Worm (Caenorhabditis elegans) whole organism, L2 larva: ENCODE measurements around the gene grl-28.
"Not testable (repeated sequence)": the region's sequence is repeated elsewhere in the genome, so short reads cannot be mapped to it uniquely, and the experiment has no call there.

Experiments used
- C34F6.9 ChIP-seq: fragments of 150-350 bp; optimal IDR thresholded peaks from 2 replicates; lab custom pipeline; 2014; ENCODE audit warnings: missing biosample characterization, missing genetic modification characterization
- F13H6.1 ChIP-seq: sonication (generic microtip); optimal IDR thresholded peaks from 2 replicates; lab custom pipeline; 2016; ENCODE audit warnings: missing genetic modification characterization, missing compliant biosample characterization
- Y55F3AM.14 ChIP-seq: fragments of 200-800 bp; sonication (Bioruptor generic); optimal IDR thresholded peaks from 2 replicates; lab custom pipeline; 2018; ENCODE audit warnings: mild to moderate bottlenecking, missing genetic modification characterization, missing compliant biosample characterization
- ZK546.5 ChIP-seq: sonication (generic microtip); optimal IDR thresholded peaks from 2 replicates; lab custom pipeline; 2017; ENCODE audit warnings: missing biosample characterization, missing genetic modification characterization
- aly-2 ChIP-seq: fragments of 150-350 bp; optimal IDR thresholded peaks from 2 replicates; lab custom pipeline; 2014; ENCODE audit warnings: missing biosample characterization, missing genetic modification characterization
- ama-1 ChIP-seq: fragments of 150-350 bp; optimal IDR thresholded peaks from 2 replicates; lab custom pipeline; 2018; ENCODE audit warnings: inconsistent platforms
- blmp-1 ChIP-seq: sonication (generic microtip); optimal IDR thresholded peaks from 2 replicates; lab custom pipeline; 2017; ENCODE audit warnings: missing genetic modification characterization, mild to moderate bottlenecking, missing compliant biosample characterization, antibody characterized with exemption, moderate library complexity; ENCODE audit not compliant: insufficient read depth
- ceh-16 ChIP-seq: fragments of 150-350 bp; optimal IDR thresholded peaks from 2 replicates; lab custom pipeline; 2014; ENCODE audit warnings: missing biosample characterization, missing genetic modification characterization
- crh-2 ChIP-seq: sonication (generic microtip); optimal IDR thresholded peaks from 2 replicates; lab custom pipeline; 2017; ENCODE audit warnings: missing biosample characterization, missing genetic modification characterization
- dmd-4 ChIP-seq: sonication (generic microtip); optimal IDR thresholded peaks from 2 replicates; lab custom pipeline; 2017; ENCODE audit warnings: missing biosample characterization, missing genetic modification characterization
- elt-1 ChIP-seq: fragments of 150-350 bp; optimal IDR thresholded peaks from 2 replicates; lab custom pipeline; 2014; ENCODE audit warnings: missing biosample characterization, missing genetic modification characterization
- elt-3 ChIP-seq: sonication (generic microtip); optimal IDR thresholded peaks from 2 replicates; lab custom pipeline; 2017; ENCODE audit warnings: missing biosample characterization, missing genetic modification characterization
- fos-1 ChIP-seq: fragments of 150-350 bp; optimal IDR thresholded peaks from 2 replicates; lab custom pipeline; 2014; ENCODE audit warnings: missing biosample characterization, missing genetic modification characterization
- gmeb-1 ChIP-seq: fragments of 150-350 bp; optimal IDR thresholded peaks from 2 replicates; lab custom pipeline; 2014; ENCODE audit warnings: missing biosample characterization, missing genetic modification characterization
- lin-11 ChIP-seq: fragments of 150-350 bp; sonication (generic microtip); optimal IDR thresholded peaks from 2 replicates; lab custom pipeline; 2014; ENCODE audit warnings: missing biosample characterization, missing genetic modification characterization, inconsistent platforms, mixed read lengths
- lin-13 ChIP-seq: fragments of 150-350 bp; optimal IDR thresholded peaks from 2 replicates; lab custom pipeline; 2014; ENCODE audit warnings: missing biosample characterization, missing genetic modification reagents, missing genetic modification characterization
- lin-39 ChIP-seq: fragments of 150-350 bp; optimal IDR thresholded peaks from 2 replicates; lab custom pipeline; 2014; ENCODE audit warnings: missing biosample characterization, missing genetic modification reagents, missing genetic modification characterization
- lsy-2 ChIP-seq, 2 experiments: fragments of 150-350 bp in 1 of 2; sonication (generic microtip) in 1 of 2; optimal IDR thresholded peaks; 2 replicates each; lab custom pipeline; 2014 to 2017; ENCODE audit warnings: missing biosample characterization in 2 of 2, missing genetic modification characterization in 2 of 2
- mab-5 ChIP-seq: fragments of 150-350 bp; optimal IDR thresholded peaks from 2 replicates; lab custom pipeline; 2014; ENCODE audit warnings: missing biosample characterization, missing genetic modification characterization
- mbf-1 ChIP-seq: sonication (generic microtip); optimal IDR thresholded peaks from 2 replicates; lab custom pipeline; 2017; ENCODE audit warnings: missing biosample characterization, missing genetic modification characterization
- mdl-1 ChIP-seq, 2 experiments: fragments of 150-350 bp in 1 of 2; sonication (generic microtip) in 1 of 2; optimal IDR thresholded peaks; 2 replicates each; lab custom pipeline; 2017; ENCODE audit warnings: missing biosample characterization in 2 of 2, missing genetic modification characterization in 2 of 2
- nhr-11 ChIP-seq: fragments of 150-350 bp; optimal IDR thresholded peaks from 2 replicates; lab custom pipeline; 2014; ENCODE audit warnings: missing biosample characterization, missing genetic modification characterization
- nhr-12 ChIP-seq: fragments of 150-350 bp; optimal IDR thresholded peaks from 2 replicates; lab custom pipeline; 2014; ENCODE audit warnings: missing biosample characterization, missing genetic modification characterization
- nhr-129 ChIP-seq: fragments of 150-350 bp; optimal IDR thresholded peaks from 2 replicates; lab custom pipeline; 2014; ENCODE audit warnings: missing biosample characterization, missing genetic modification characterization
- nhr-21 ChIP-seq: fragments of 150-350 bp; optimal IDR thresholded peaks from 2 replicates; lab custom pipeline; 2014; ENCODE audit warnings: missing biosample characterization, missing genetic modification characterization
- nhr-23 ChIP-seq: fragments of 150-350 bp; optimal IDR thresholded peaks from 2 replicates; lab custom pipeline; 2014; ENCODE audit warnings: missing biosample characterization, missing genetic modification reagents, missing genetic modification characterization
- nhr-237 ChIP-seq: fragments of 150-350 bp; optimal IDR thresholded peaks from 2 replicates; lab custom pipeline; 2014; ENCODE audit warnings: missing biosample characterization, missing genetic modification characterization
- nhr-25 ChIP-seq: fragments of 150-350 bp; sonication (generic microtip); optimal IDR thresholded peaks from 3 replicates; lab custom pipeline; 2014; ENCODE audit warnings: missing biosample characterization, missing genetic modification characterization
- peb-1 ChIP-seq: fragments of 150-350 bp; optimal IDR thresholded peaks from 2 replicates; lab custom pipeline; 2014; ENCODE audit warnings: missing biosample characterization, missing genetic modification characterization
- sem-4 ChIP-seq: fragments of 150-350 bp; optimal IDR thresholded peaks from 2 replicates; lab custom pipeline; 2014; ENCODE audit warnings: missing biosample characterization, missing genetic modification reagents, missing genetic modification characterization
- sma-3 ChIP-seq: sonication (generic microtip); optimal IDR thresholded peaks from 2 replicates; lab custom pipeline; 2016; ENCODE audit warnings: missing genetic modification reagents, missing genetic modification characterization, missing compliant biosample characterization
- sma-9 ChIP-seq, 2 experiments: fragments of 150-350 bp in 1 of 2; sonication (generic microtip) in 1 of 2; optimal IDR thresholded peaks; 2 replicates each; lab custom pipeline; 2014 to 2016; ENCODE audit warnings: missing genetic modification characterization in 2 of 2, mild to moderate bottlenecking in 1 of 2, missing biosample characterization in 1 of 2, missing compliant biosample characterization in 1 of 2, missing genetic modification reagents in 1 of 2, moderate library complexity in 1 of 2
- snpc-4 ChIP-seq: fragments of 150-350 bp; optimal IDR thresholded peaks from 2 replicates; lab custom pipeline; 2014; ENCODE audit warnings: missing biosample characterization, missing genetic modification characterization
- unc-55 ChIP-seq: fragments of 150-350 bp; sonication (generic microtip); optimal IDR thresholded peaks from 3 replicates; lab custom pipeline; 2014; ENCODE audit warnings: missing biosample characterization, missing genetic modification reagents, missing genetic modification characterization
- unc-62 ChIP-seq: fragments of 150-350 bp; optimal IDR thresholded peaks from 2 replicates; lab custom pipeline; 2014; ENCODE audit warnings: missing biosample characterization, missing genetic modification reagents, missing genetic modification characterization
- zag-1 ChIP-seq: fragments of 150-350 bp; optimal IDR thresholded peaks from 2 replicates; lab custom pipeline; 2014; ENCODE audit warnings: missing biosample characterization, missing genetic modification characterization
- ztf-1 ChIP-seq: fragments of 200-800 bp; sonication (Bioruptor generic); conservative IDR thresholded peaks from 2 replicates; pipeline ENCODE4 v1.3.6; 2022; ENCODE audit warnings: missing genetic modification characterization, missing compliant biosample characterization
- ztf-4 ChIP-seq: fragments of 150-350 bp; optimal IDR thresholded peaks from 2 replicates; lab custom pipeline; 2014; ENCODE audit warnings: missing biosample characterization, missing genetic modification characterization

The grl-28 gene

DNA sequence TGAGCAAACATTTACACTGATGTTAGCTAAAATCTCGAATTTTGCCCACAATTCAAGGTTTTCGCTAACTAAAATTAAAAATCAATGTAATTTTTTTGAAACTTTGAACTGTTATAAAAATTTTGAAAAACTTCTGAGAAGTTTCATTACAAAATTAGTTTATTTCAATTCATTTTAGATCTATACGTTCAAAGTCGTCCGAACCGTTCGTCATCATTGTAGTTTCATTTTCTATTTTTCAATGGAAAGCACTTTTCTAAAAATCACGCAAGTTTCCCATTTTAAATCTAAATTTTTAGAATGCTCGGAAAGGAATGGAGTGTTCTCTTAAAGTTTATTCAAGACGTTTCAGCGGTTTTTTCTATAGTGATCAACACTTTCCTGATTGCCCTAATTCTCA lies 41.8 kb downstream of the grl-28 start, which contains the start of gene str-228:
Gene str-228 (plus strand): TSS at position 301 of the 400 bp plus-strand sequence.
- no peak for TF ChIP-seq nhr-12
- TF ChIP-seq sma-3 = no peak
- TF ChIP-seq dmd-4 = no peak
- no peak for TF ChIP-seq sem-4 (tag; lab: Kevin White, UChicago)
- no peak for TF ChIP-seq zag-1 (tag; lab: Kevin White, UChicago)
- no peak for TF ChIP-seq snpc-4 (tag; lab: Kevin White, UChicago)
- no peak for TF ChIP-seq nhr-11 (tag; lab: Kevin White, UChicago)
- TF ChIP-seq nhr-23 = no peak
- no peak for TF ChIP-seq unc-55 (GFP tag; lab: Kevin White, UChicago)

DNA sequence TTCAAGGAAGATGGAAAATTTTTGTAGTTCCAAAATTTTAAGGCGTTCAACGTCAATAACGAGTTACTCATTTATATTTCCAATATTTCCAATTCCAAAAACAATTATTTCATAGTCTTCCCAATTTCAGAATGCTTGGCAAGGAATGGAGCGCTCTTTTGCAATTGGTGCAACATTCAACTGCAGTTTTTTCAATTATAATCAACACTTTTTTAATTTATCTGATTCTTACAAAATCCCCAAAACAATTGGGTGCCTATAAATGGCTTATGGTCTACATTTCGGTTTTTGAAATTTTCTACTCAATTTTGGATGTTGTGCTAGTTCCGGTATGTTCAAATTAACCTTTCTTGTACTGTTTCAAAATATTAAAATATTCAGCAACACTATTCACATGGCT lies 44.0 kb downstream of the grl-28 start, which contains the start of gene str-225:
Gene str-225 (plus strand): TSS at position 132 of the 400 bp plus-strand sequence.
- TF ChIP-seq mdl-1 (tag; optimal IDR thresholded peaks at IDR 0.05; lab: Kevin White, UChicago) (no peak), F13H6.1 (tag; lab: Kevin White, UChicago) (no peak), nhr-237 (no peak), unc-62 (GFP tag; lab: Kevin White, UChicago) (no peak), Y55F3AM.14 (GFP tag; lab: Kevin White, UChicago) (no peak), ZK546.5 (tag; lab: Kevin White, UChicago) (no peak), elt-3 (tag; lab: Kevin White, UChicago) (no peak), ztf-1 (GFP tag; lab: Robert Waterston, UW) (no peak), sma-3 (no peak), lin-11 (tag; lab: Kevin White, UChicago) (no peak), aly-2 (tag; lab: Kevin White, UChicago) (no peak), lin-13 (GFP tag; lab: Kevin White, UChicago) (no peak), nhr-12 (no peak), fos-1 (no peak), ceh-16 (tag; lab: Kevin White, UChicago) (no peak), lin-39 (no peak), mab-5 (tag; lab: Kevin White, UChicago) (no peak), sma-9 (GFP tag; optimal IDR thresholded peaks at IDR 0.05; lab: Kevin White, UChicago) (no peak), sma-9 (tag; optimal IDR thresholded peaks at IDR 0.05; lab: Kevin White, UChicago) (no peak)

- not testable (repeated sequence) for TF ChIP-seq Y55F3AM.14 (GFP tag; lab: Kevin White, UChicago); mbf-1 (tag; lab: Kevin White, UChicago); lin-39
These were observed 45.4 kb downstream of the grl-28 start, which contains the start of gene ugt-64 for ce11 chrV:3506252-3506651. Gene ugt-64 (minus strand): TSS chrV:3506352.

DNA sequence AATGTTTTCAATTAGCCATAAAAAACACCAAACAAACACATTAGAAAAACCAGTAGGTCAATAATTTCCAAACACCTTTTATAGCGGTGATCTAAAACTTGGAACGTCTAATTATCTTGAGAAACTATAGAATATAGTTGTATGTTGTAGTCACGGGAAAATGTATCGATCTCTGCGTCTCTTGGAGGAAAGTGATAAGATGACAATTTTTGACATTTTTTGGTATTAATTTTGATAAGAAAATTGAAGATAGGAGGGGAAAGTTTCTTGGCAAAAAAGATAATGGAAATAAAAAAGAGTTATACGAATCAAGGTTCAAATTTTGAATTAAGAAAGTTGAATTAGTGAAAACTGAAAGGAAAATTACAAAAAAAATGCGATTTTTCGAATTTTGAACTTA lies 45.9 kb downstream of the grl-28 start:
- TF ChIP-seq sma-3 (peak; percentile 25), fos-1 (peak; percentile 77), sem-4 (tag; lab: Kevin White, UChicago) (no peak), peb-1 (tag; lab: Kevin White, UChicago) (no peak), lin-39 (no peak), nhr-129 (no peak), blmp-1 (tag; lab: Kevin White, UChicago) (peak; percentile 70), lsy-2 (tag; optimal IDR thresholded peaks at IDR 0.05; lab: Kevin White, UChicago) (no peak), C34F6.9 (tag; lab: Kevin White, UChicago) (no peak), sma-9 (GFP tag; optimal IDR thresholded peaks at IDR 0.05; lab: Kevin White, UChicago) (peak; percentile 79), sma-9 (tag; optimal IDR thresholded peaks at IDR 0.05; lab: Kevin White, UChicago) (no peak), F13H6.1 (tag; lab: Kevin White, UChicago) (no peak), ama-1 (lab: Kevin White, UChicago) (no peak), crh-2 (tag; lab: Kevin White, UChicago) (peak; percentile 64), gmeb-1 (tag; lab: Kevin White, UChicago) (peak; percentile 20)

DNA sequence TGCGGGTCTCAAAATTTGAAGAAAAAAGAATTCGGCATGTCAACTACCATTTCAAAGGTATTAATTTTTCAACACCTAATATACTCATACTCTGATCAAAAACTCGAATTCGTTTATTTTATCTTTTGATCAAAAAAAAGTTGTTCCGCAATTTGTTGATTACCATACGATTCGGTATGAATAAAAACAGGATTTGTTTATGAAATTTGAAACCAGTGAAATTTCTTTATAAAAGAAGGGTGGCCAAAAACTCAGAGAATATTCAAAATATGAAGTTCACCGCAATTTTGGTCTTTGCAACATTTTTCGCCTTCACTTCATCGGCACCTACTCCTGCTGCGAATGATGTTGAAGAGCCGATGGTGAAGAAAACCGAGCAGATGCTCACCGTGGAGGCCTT lies 49.6 kb downstream of the grl-28 start, which contains the start of the genes C07G3.8 and C07G3.10:
Gene C07G3.8 (minus strand): TSS at position 101 of the 400 bp plus-strand sequence.
Gene C07G3.10 (plus strand): TSS at position 270 of the 400 bp plus-strand sequence.
- no peak for TF ChIP-seq ztf-4
- no peak for TF ChIP-seq nhr-25 (tag; lab: Kevin White, UChicago)
- TF ChIP-seq nhr-21 (tag; lab: Kevin White, UChicago) = no peak
- TF ChIP-seq elt-1 (tag; lab: Kevin White, UChicago) = no peak
- TF ChIP-seq mbf-1 (tag; lab: Kevin White, UChicago) = no peak
